Worm (Caenorhabditis elegans): Measurements from ENCODE around the gene Y47D7A.2.

DNA sequence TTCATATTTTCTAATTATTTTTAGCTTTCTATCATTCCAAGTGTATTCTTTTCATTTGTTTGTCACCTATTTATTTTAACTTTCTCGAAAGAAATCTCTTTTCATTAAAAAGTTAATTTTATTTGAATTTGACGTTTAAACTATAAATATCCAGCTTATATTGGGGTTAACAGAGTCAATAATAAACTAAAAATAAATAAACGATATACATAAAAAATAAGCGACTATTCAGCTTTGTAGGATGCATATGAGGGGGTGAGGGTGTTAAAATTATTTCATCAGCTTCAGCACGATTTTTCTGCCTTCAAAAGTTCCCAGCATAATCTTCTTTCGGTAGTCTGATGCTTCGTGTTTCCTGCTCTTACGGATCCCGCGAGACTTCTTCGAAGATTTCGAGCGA is 46.4 kb upstream of the Y47D7A.2 start:
- TF ChIP-seq nhr-23 (tag; optimal IDR thresholded peaks at IDR 0.05) (no peak), nhr-77 (tag; optimal IDR thresholded peaks at IDR 0.05) (no peak), egl-27 (tag; optimal IDR thresholded peaks at IDR 0.05) (no peak), snpc-4 (tag; optimal IDR thresholded peaks at IDR 0.05) (no peak), nhr-12 (tag; optimal IDR thresholded peaks at IDR 0.05) (no peak), crh-2 (tag; optimal IDR thresholded peaks at IDR 0.05) (no peak), lin-39 (tag; optimal IDR thresholded peaks at IDR 0.05) (no peak), blmp-1 (tag; optimal IDR thresholded peaks at IDR 0.05; ENCODE audit: insufficient read depth) (no peak), ztf-11 (tag; optimal IDR thresholded peaks at IDR 0.05) (no peak), peb-1 (tag; optimal IDR thresholded peaks at IDR 0.05) (no peak), mdl-1 (tag; optimal IDR thresholded peaks at IDR 0.05) (no peak)
